Comparison of ENCODE assay signal across 1 fruit fly cellular context in genomic region chrX:8861267-8861666, dm6.
A peak's percentile ranks its signal among the peaks of the same experiment; 100 is the strongest.
TF ChIP-seq lines count a peak whose summit lies in the region.

No protein-coding gene starts in this region.

TF ChIP-seq in whole organism, embryonic, 481 proteins besides CTCF, POLR2A, EP300 and RAD21 (continued from another document):
- no peak for TF ChIP-seq CG4360 (GFP tag; IDR thresholded peaks at IDR 0.05; lab: Robert Waterston, UW)
- no peak for TF ChIP-seq exex (tag; optimal IDR thresholded peaks at IDR 0.05; lab: Kevin White, UChicago)
- TF ChIP-seq trem (tag; optimal IDR thresholded peaks at IDR 0.05; lab: Kevin White, UChicago), result peak; percentile 9
- no peak for TF ChIP-seq ato (GFP tag; IDR thresholded peaks at IDR 0.05; lab: Robert Waterston, UW; ENCODE audit: partially characterized antibody)
- no peak for TF ChIP-seq Dp (GFP tag; optimal IDR thresholded peaks at IDR 0.05; lab: Kevin White, UChicago)
- peak; percentile 73 for TF ChIP-seq vvl (GFP tag; IDR thresholded peaks at IDR 0.05; lab: Robert Waterston, UW)
- TF ChIP-seq cato (GFP tag; optimal IDR thresholded peaks at IDR 0.05; lab: Kevin White, UChicago; ENCODE audit: borderline replicate concordance), result no peak
- TF ChIP-seq twi (tag; optimal IDR thresholded peaks at IDR 0.05; lab: Kevin White, UChicago), result no peak
- TF ChIP-seq Nf-YA (GFP tag; IDR thresholded peaks at IDR 0.05; lab: Robert Waterston, UW), result no peak
- TF ChIP-seq ssp (GFP tag; IDR thresholded peaks at IDR 0.05; lab: Robert Waterston, UW), result 0 out of 2 replicates have a peak, but pooled peaks have one; percentile 35
